Worm (Caenorhabditis elegans): ENCODE results near the gene cdr-6.

The cdr-6 gene

DNA sequence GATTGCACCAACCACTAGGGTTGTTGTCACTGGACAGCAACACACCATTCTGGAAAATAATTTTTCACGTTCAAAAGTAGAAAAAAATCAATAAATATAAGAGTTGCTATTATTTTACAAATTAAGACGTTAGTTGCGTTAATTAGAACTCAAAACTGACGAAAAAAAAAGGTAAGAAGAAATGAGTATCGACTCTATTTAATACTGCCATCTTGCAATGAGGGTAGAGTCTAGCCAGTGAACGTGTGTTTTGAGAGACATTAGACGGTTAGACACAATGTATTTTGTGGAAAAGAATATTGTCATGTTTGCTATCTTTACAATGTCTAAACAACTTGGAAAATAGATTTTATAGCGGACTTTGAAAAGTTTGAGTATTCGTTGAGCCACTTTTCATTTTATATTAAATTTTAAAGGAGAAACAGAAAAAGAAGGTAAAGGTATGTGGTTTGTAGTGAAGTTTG lies at the start of gene cdr-6 (continued):
- TF ChIP-seq attf-4 (tag; optimal IDR thresholded peaks at IDR 0.05) (no peak), nhr-111 (GFP tag; optimal IDR thresholded peaks at IDR 0.05) (no peak), mdl-1 (tag; optimal IDR thresholded peaks at IDR 0.05) (peak in 1 of 2 experiments; percentile 24), tra-1 (GFP tag; IDR thresholded peaks at IDR 0.05) (no peak), F37D6.2 (tag; optimal IDR thresholded peaks at IDR 0.05) (no peak), ZK337.2 (GFP tag; IDR thresholded peaks at IDR 0.05) (no peak), ama-1 (optimal IDR thresholded peaks at IDR 0.05) (no peak), nhr-6 (tag; optimal IDR thresholded peaks at IDR 0.05) (peak; percentile 52), Y5F2A.4 (GFP tag; optimal IDR thresholded peaks at IDR 0.05) (no peak), hlh-11 (tag; optimal IDR thresholded peaks at IDR 0.05) (peak; percentile 26), gei-8 (GFP tag; optimal IDR thresholded peaks at IDR 0.05) (no peak), daf-8 (GFP tag; IDR thresholded peaks at IDR 0.05) (no peak), rbr-2 (tag; optimal IDR thresholded peaks at IDR 0.05) (no peak), hif-1 (tag; optimal IDR thresholded peaks at IDR 0.05) (no peak), R02D3.7 (tag; optimal IDR thresholded peaks at IDR 0.05) (no peak), spr-3 (GFP tag; optimal IDR thresholded peaks at IDR 0.05) (no peak), daf-12 (tag; optimal IDR thresholded peaks at IDR 0.05) (no peak), daf-19 (GFP tag; conservative IDR thresholded peaks at IDR 0.05) (no peak), nhr-28 (tag; optimal IDR thresholded peaks at IDR 0.05) (peak; percentile 77), zag-1 (tag; optimal IDR thresholded peaks at IDR 0.05) (no peak), set-16 (GFP tag; IDR thresholded peaks at IDR 0.05) (no peak), sdz-12 (GFP tag; optimal IDR thresholded peaks at IDR 0.05) (no peak), ceh-20 (GFP tag; IDR thresholded peaks at IDR 0.05) (no peak), Y105C5A.15 (GFP tag; IDR thresholded peaks at IDR 0.05) (no peak), mep-1 (tag; optimal IDR thresholded peaks at IDR 0.05) (peak; percentile 12), F10B5.3 (tag; optimal IDR thresholded peaks at IDR 0.05) (no peak), lin-38 (GFP tag; IDR thresholded peaks at IDR 0.05) (no peak), D1046.2 (GFP tag; IDR thresholded peaks at IDR 0.05) (no peak), unc-39 (tag; optimal IDR thresholded peaks at IDR 0.05) (no peak), Y48G9A.11 (GFP tag; IDR thresholded peaks at IDR 0.05) (no peak), F26F4.8 (GFP tag; conservative IDR thresholded peaks at IDR 0.05) (no peak), lin-39 (tag; optimal IDR thresholded peaks at IDR 0.05) (no peak), fos-1 (tag; optimal IDR thresholded peaks at IDR 0.05) (no peak), lir-3 (tag; optimal IDR thresholded peaks at IDR 0.05) (no peak), snpc-4 (tag; optimal IDR thresholded peaks at IDR 0.05) (no peak), egl-43 (GFP tag; IDR thresholded peaks at IDR 0.05) (no peak), saeg-2 (GFP tag; IDR thresholded peaks at IDR 0.05) (no peak), zfp-2 (tag; optimal IDR thresholded peaks at IDR 0.05) (no peak), hlh-30 (tag; optimal IDR thresholded peaks at IDR 0.05; ENCODE audit: insufficient read depth) (peak; percentile 17), Y75B8A.6 (GFP tag; IDR thresholded peaks at IDR 0.05) (no peak), dmd-6 (GFP tag; IDR thresholded peaks at IDR 0.05) (peak; percentile 51), nhr-11 (tag; optimal IDR thresholded peaks at IDR 0.05) (no peak), zip-11 (GFP tag; IDR thresholded peaks at IDR 0.05) (no peak), vab-7 (GFP tag; IDR thresholded peaks at IDR 0.05) (no peak), nhr-48 (tag; optimal IDR thresholded peaks at IDR 0.05) (peak; percentile 13), pqm-1 (tag; optimal IDR thresholded peaks at IDR 0.05) (no peak), unc-130 (GFP tag; optimal IDR thresholded peaks at IDR 0.05) (no peak), nhr-76 (tag; optimal IDR thresholded peaks at IDR 0.05) (no peak), duxl-1 (tag; optimal IDR thresholded peaks at IDR 0.05; ENCODE audit: poor library complexity) (no peak), tag-97 (GFP tag; IDR thresholded peaks at IDR 0.05) (no peak), lin-13 (GFP tag; optimal IDR thresholded peaks at IDR 0.05) (no peak), lim-7 (GFP tag; IDR thresholded peaks at IDR 0.05) (no peak), hmg-1.1 (GFP tag; IDR thresholded peaks at IDR 0.05) (0 out of 2 replicates have a peak, but pooled peaks have one; percentile 10)

All from whole organism, L4 larva.